Fruit fly (Drosophila melanogaster) whole organism, embryonic: ENCODE data around the gene jhamt.

Experiments
- Atf3 ChIP-seq: fragments of 200-800 bp; sonication (Bioruptor generic); optimal IDR thresholded peaks from 3 replicates; lab custom pipeline; 2016; ENCODE audit warnings: missing biosample characterization, missing genetic modification characterization
- Atf6 ChIP-seq: fragments of 200-800 bp; sonication (Bioruptor generic); IDR thresholded peaks from 2 replicates; pipeline ENCODE4 v1.3.6; 2022; ENCODE audit warnings: missing biosample characterization, missing genetic modification characterization
- CG1024 ChIP-seq: fragments of 200-800 bp; sonication (Bioruptor generic); IDR thresholded peaks from 2 replicates; pipeline ENCODE4 v1.3.6; 2022; ENCODE audit warnings: missing biosample characterization, missing genetic modification characterization
- CG10462 ChIP-seq: fragments of 200-800 bp; sonication (Bioruptor generic); optimal IDR thresholded peaks from 2 replicates; lab custom pipeline; 2016; ENCODE audit warnings: missing biosample characterization, missing genetic modification characterization
- CG10654 ChIP-seq: fragments of 200-800 bp; sonication (Bioruptor generic); optimal IDR thresholded peaks from 2 replicates; lab custom pipeline; 2016; ENCODE audit warnings: missing biosample characterization, missing genetic modification characterization
- CG14667 ChIP-seq: fragments of 200-800 bp; sonication (Bioruptor generic); IDR thresholded peaks from 2 replicates; pipeline ENCODE4 v1.3.6; 2022; ENCODE audit warnings: missing biosample characterization, missing genetic modification characterization
- CG17328 ChIP-seq: fragments of 200-800 bp; sonication (Bioruptor generic); IDR thresholded peaks from 2 replicates; pipeline ENCODE4 v1.3.6; 2022; ENCODE audit warnings: missing biosample characterization, missing genetic modification characterization
- CG17912 ChIP-seq: fragments of 200-800 bp; sonication (Bioruptor generic); optimal IDR thresholded peaks from 2 replicates; lab custom pipeline; 2018; ENCODE audit warnings: missing biosample characterization, mild to moderate bottlenecking, missing genetic modification characterization
- CG18476 ChIP-seq: fragments of 200-800 bp; sonication (Bioruptor generic); optimal IDR thresholded peaks from 2 replicates; lab custom pipeline; 2016; ENCODE audit warnings: missing biosample characterization, mild to moderate bottlenecking, missing genetic modification characterization
- CG32772 ChIP-seq: fragments of 200-800 bp; sonication (Bioruptor generic); IDR thresholded peaks from 2 replicates; pipeline ENCODE4 v1.3.6; 2022; ENCODE audit warnings: missing biosample characterization, missing genetic modification characterization
- CG3838 ChIP-seq: fragments of 200-800 bp; sonication (Bioruptor generic); optimal IDR thresholded peaks from 3 replicates; lab custom pipeline; 2016; ENCODE audit warnings: missing biosample characterization, missing genetic modification characterization
- CG4360 ChIP-seq: fragments of 200-800 bp; sonication (Bioruptor generic); IDR thresholded peaks from 2 replicates; pipeline ENCODE4 v1.3.6; 2022; ENCODE audit warnings: missing biosample characterization, missing genetic modification characterization
- CG7357 ChIP-seq: fragments of 200-800 bp; sonication (Bioruptor generic); IDR thresholded peaks from 3 replicates; pipeline ENCODE4 v1.3.6; 2022; ENCODE audit warnings: missing biosample characterization, missing genetic modification characterization
- CG7745 ChIP-seq: fragments of 200-800 bp; sonication (Bioruptor generic); optimal IDR thresholded peaks from 2 replicates; lab custom pipeline; 2018; ENCODE audit warnings: missing biosample characterization, mild to moderate bottlenecking, missing genetic modification characterization, moderate library complexity
- CG8924 ChIP-seq: fragments of 200-800 bp; optimal IDR thresholded peaks from 3 replicates; lab custom pipeline; 2019; ENCODE audit warnings: missing biosample characterization, mild to moderate bottlenecking, missing genetic modification characterization, moderate library complexity
- Dfd ChIP-seq, 2 experiments: fragments of >200 bp; optimal IDR thresholded peaks; 2 replicates each; lab custom pipeline; 2017; ENCODE audit warnings: missing biosample characterization in 2 of 2, missing genetic modification characterization in 2 of 2
- E2f1 ChIP-seq: fragments of 200-800 bp; sonication (Bioruptor generic); IDR thresholded peaks from 2 replicates; pipeline ENCODE4 v1.3.6; 2022; ENCODE audit warnings: missing biosample characterization, missing genetic modification characterization
- HLH54F ChIP-seq: fragments of 200-800 bp; sonication (Bioruptor generic); optimal IDR thresholded peaks from 3 replicates; lab custom pipeline; 2016; ENCODE audit warnings: missing biosample characterization, missing genetic modification characterization
- Hey ChIP-seq: fragments of 200-800 bp; sonication (Bioruptor generic); optimal IDR thresholded peaks from 3 replicates; lab custom pipeline; 2018; ENCODE audit warnings: missing biosample characterization, mild to moderate bottlenecking, missing genetic modification characterization
- Hr39 ChIP-seq: fragments of >200 bp; optimal IDR thresholded peaks from 2 replicates; lab custom pipeline; 2017
- Lim3 ChIP-seq: fragments of 200-800 bp; sonication (Bioruptor generic); IDR thresholded peaks from 2 replicates; pipeline ENCODE4 v1.3.6; 2022; ENCODE audit warnings: missing biosample characterization, missing genetic modification characterization
- MESR4 ChIP-seq: fragments of 200-800 bp; sonication (Bioruptor generic); optimal IDR thresholded peaks from 2 replicates; lab custom pipeline; 2018; ENCODE audit warnings: missing biosample characterization, mild to moderate bottlenecking, missing genetic modification characterization, moderate library complexity
- Mad ChIP-seq: fragments of 200-800 bp; sonication (Bioruptor generic); optimal IDR thresholded peaks from 2 replicates; lab custom pipeline; 2016; ENCODE audit warnings: missing biosample characterization, missing genetic modification characterization
- NC2α ChIP-seq: fragments of 200-800 bp; sonication (Bioruptor generic); optimal IDR thresholded peaks from 2 replicates; lab custom pipeline; 2016; ENCODE audit warnings: missing biosample characterization, missing genetic modification characterization
- Sox102F ChIP-seq: fragments of 200-800 bp; sonication (Bioruptor generic); optimal IDR thresholded peaks from 2 replicates; lab custom pipeline; 2018; ENCODE audit warnings: missing biosample characterization, mild to moderate bottlenecking, missing genetic modification characterization, moderate library complexity
- crp ChIP-seq, 2 experiments: fragments of 200-800 bp; sonication (Bioruptor generic); optimal IDR thresholded peaks; 2 replicates in 1 of 2; 3 replicates in 1 of 2; lab custom pipeline; 2017; ENCODE audit warnings: missing biosample characterization in 2 of 2, missing genetic modification characterization in 2 of 2, mild to moderate bottlenecking in 1 of 2, moderate library complexity in 1 of 2
- da ChIP-seq: fragments of 200-800 bp; sonication (Bioruptor generic); optimal IDR thresholded peaks from 2 replicates; lab custom pipeline; 2016; ENCODE audit warnings: missing biosample characterization, missing genetic modification characterization
- ftz-f1 ChIP-seq: fragments of 200-800 bp; sonication (Bioruptor generic); optimal IDR thresholded peaks from 2 replicates; lab custom pipeline; 2016; ENCODE audit warnings: missing biosample characterization, missing genetic modification characterization
- grn ChIP-seq: fragments of 200-800 bp; sonication (Bioruptor generic); optimal IDR thresholded peaks from 3 replicates; lab custom pipeline; 2017; ENCODE audit warnings: missing biosample characterization, missing genetic modification characterization
- gt ChIP-seq: fragments of 200-800 bp; sonication (Bioruptor generic); IDR thresholded peaks from 2 replicates; pipeline ENCODE4 v1.3.6; 2022; ENCODE audit warnings: missing biosample characterization, missing genetic modification characterization
- her ChIP-seq: fragments of 200-800 bp; sonication (Bioruptor generic); optimal IDR thresholded peaks from 2 replicates; lab custom pipeline; 2016; ENCODE audit warnings: missing biosample characterization, missing genetic modification characterization
- hkb ChIP-seq, 2 experiments: fragments of 200-800 bp in 1 of 2; fragments of >200 bp in 1 of 2; sonication (Bioruptor generic) in 1 of 2; IDR thresholded peaks in 1 of 2; optimal IDR thresholded peaks in 1 of 2; 2 replicates each; pipeline versions ENCODE4 v1.3.6 to Lab custom; 2017 to 2022; ENCODE audit warnings: missing biosample characterization in 1 of 2, missing genetic modification characterization in 1 of 2
- maf-S ChIP-seq: fragments of 200-800 bp; sonication (Bioruptor generic); optimal IDR thresholded peaks from 2 replicates; lab custom pipeline; 2016; ENCODE audit warnings: missing biosample characterization, missing genetic modification characterization
- nerfin-1 ChIP-seq: fragments of 200-800 bp; sonication (Bioruptor generic); optimal IDR thresholded peaks from 3 replicates; lab custom pipeline; 2019; ENCODE audit warnings: missing biosample characterization, mild to moderate bottlenecking, missing genetic modification characterization, moderate library complexity
- nerfin-2 ChIP-seq: fragments of 200-800 bp; sonication (Bioruptor generic); IDR thresholded peaks from 2 replicates; pipeline ENCODE4 v1.3.6; 2022; ENCODE audit warnings: missing biosample characterization, missing genetic modification characterization; ENCODE audit not compliant: partially characterized antibody
- nmo ChIP-seq: fragments of 200-800 bp; sonication (Bioruptor generic); optimal IDR thresholded peaks from 2 replicates; lab custom pipeline; 2018; ENCODE audit warnings: missing biosample characterization, mild to moderate bottlenecking, missing genetic modification characterization, moderate library complexity
- org-1 ChIP-seq: fragments of 200-800 bp; sonication (Bioruptor generic); optimal IDR thresholded peaks from 2 replicates; lab custom pipeline; 2017; ENCODE audit warnings: missing biosample characterization, missing genetic modification characterization
- ranshi ChIP-seq: fragments of 200-800 bp; sonication (Bioruptor generic); IDR thresholded peaks from 2 replicates; pipeline ENCODE4 v1.3.6; 2022; ENCODE audit warnings: missing biosample characterization, missing genetic modification characterization
- scrt ChIP-seq: fragments of 200-800 bp; sonication (Bioruptor generic); optimal IDR thresholded peaks from 2 replicates; lab custom pipeline; 2018; ENCODE audit warnings: missing biosample characterization, mild to moderate bottlenecking, missing genetic modification characterization, moderate library complexity
- sens ChIP-seq: fragments of 200-800 bp; sonication (Bioruptor generic); peaks from one replicate; lab custom pipeline; 2016; ENCODE audit warnings: missing biosample characterization, missing genetic modification characterization
- ssp ChIP-seq: fragments of 200-800 bp; sonication (Bioruptor generic); IDR thresholded peaks from 2 replicates; pipeline ENCODE4 v1.3.6; 2022; ENCODE audit warnings: missing biosample characterization, missing genetic modification characterization
- stwl ChIP-seq: fragments of 200-800 bp; sonication (Bioruptor generic); optimal IDR thresholded peaks from 3 replicates; lab custom pipeline; 2018; ENCODE audit warnings: missing biosample characterization, mild to moderate bottlenecking, missing genetic modification characterization, moderate library complexity
- tll ChIP-seq, 2 experiments: fragments of 200-800 bp in 1 of 2; fragments of >200 bp in 1 of 2; sonication (Bioruptor generic) in 1 of 2; optimal IDR thresholded peaks; 2 replicates each; lab custom pipeline; 2017 to 2019; ENCODE audit warnings: missing biosample characterization in 2 of 2, missing genetic modification characterization in 2 of 2, mild to moderate bottlenecking in 1 of 2, moderate library complexity in 1 of 2
- trh ChIP-seq: fragments of 200-800 bp; sonication (Bioruptor generic); optimal IDR thresholded peaks from 2 replicates; lab custom pipeline; 2016; ENCODE audit warnings: missing biosample characterization, missing genetic modification characterization

jhamt gene

dm6 chr2L:16317777-16318610, 47.7 kb upstream of the jhamt start (continued):
- TF ChIP-seq grn (GFP tag; lab: Kevin White, UChicago), result peak; percentile 13
- peak; percentile 83 for TF ChIP-seq sens
- TF ChIP-seq crp (GFP tag; optimal IDR thresholded peaks at IDR 0.05; lab: Kevin White, UChicago), result no peak
- TF ChIP-seq ftz-f1, result no peak
- no peak for TF ChIP-seq CG14667 (GFP tag; lab: Robert Waterston, UW)
- TF ChIP-seq trh (GFP tag; lab: Kevin White, UChicago), result no peak
- peak; percentile 57 for TF ChIP-seq CG17912
- peak; percentile 21; the same call in 1 of the 2 replicates for TF ChIP-seq CG4360 (GFP tag; lab: Robert Waterston, UW)
- TF ChIP-seq Mad (GFP tag; lab: Kevin White, UChicago), result no peak
- peak; percentile 43 for TF ChIP-seq CG10654 (GFP tag; lab: Kevin White, UChicago)
- TF ChIP-seq da (GFP tag; lab: Kevin White, UChicago), result peak; percentile 17
- no peak for TF ChIP-seq nerfin-2 (GFP tag; lab: Robert Waterston, UW)
- no peak for TF ChIP-seq gt (GFP tag; lab: Robert Waterston, UW)
- no peak for TF ChIP-seq Hr39 (lab: Kevin White, UChicago)
- TF ChIP-seq her (GFP tag; lab: Kevin White, UChicago), result peak; percentile 34
- TF ChIP-seq hkb (optimal IDR thresholded peaks at IDR 0.05; lab: Kevin White, UChicago), result no peak
- TF ChIP-seq hkb (GFP tag; IDR thresholded peaks at IDR 0.05; lab: Robert Waterston, UW), result peak; percentile 57
- TF ChIP-seq CG8924 (tag; lab: Kevin White, UChicago), result no peak
- TF ChIP-seq Lim3, result no peak
- TF ChIP-seq NC2α, result peak; percentile 10
- no peak; the same call in 1 of the 2 replicates for TF ChIP-seq E2f1 (GFP tag; lab: Robert Waterston, UW)
- TF ChIP-seq CG18476, result peak; percentile 6
- no peak for TF ChIP-seq CG17328 (GFP tag; lab: Robert Waterston, UW)
- TF ChIP-seq nerfin-1 (tag; lab: Kevin White, UChicago), result peak; percentile 28
- TF ChIP-seq MESR4 (GFP tag; lab: Kevin White, UChicago), result no peak
- no peak for TF ChIP-seq ssp (GFP tag; lab: Robert Waterston, UW)
- no peak for TF ChIP-seq CG1024
- TF ChIP-seq Atf6 (GFP tag; lab: Robert Waterston, UW), result peak; percentile 71
- peak; percentile 44 for TF ChIP-seq CG3838 (GFP tag; lab: Kevin White, UChicago)
- TF ChIP-seq ranshi (GFP tag; lab: Robert Waterston, UW), result no peak; the same call in 1 of the 2 replicates
- no peak for TF ChIP-seq Sox102F (GFP tag; lab: Kevin White, UChicago)
- TF ChIP-seq Hey, result peak; percentile 0
- no peak for TF ChIP-seq CG32772 (GFP tag; lab: Robert Waterston, UW)
- TF ChIP-seq org-1 (GFP tag; lab: Kevin White, UChicago), result peak; percentile 20
- no peak for TF ChIP-seq CG7357 (GFP tag; lab: Robert Waterston, UW)
- TF ChIP-seq HLH54F (GFP tag; lab: Kevin White, UChicago), result no peak
- TF ChIP-seq tll (GFP tag; optimal IDR thresholded peaks at IDR 0.05; lab: Kevin White, UChicago), result no peak
- TF ChIP-seq CG10462 (GFP tag; lab: Kevin White, UChicago), result no peak
- TF ChIP-seq Dfd (GFP tag; optimal IDR thresholded peaks at IDR 0.05; lab: Kevin White, UChicago), result no peak
- no peak for TF ChIP-seq nmo
- no peak for TF ChIP-seq stwl
- peak; percentile 30 for TF ChIP-seq scrt (GFP tag; lab: Kevin White, UChicago)
- TF ChIP-seq maf-S, result peak; percentile 12
- no peak for TF ChIP-seq CG7745 (tag; lab: Kevin White, UChicago)
- TF ChIP-seq Atf3, result no peak
